Worm (Caenorhabditis elegans): ENCODE results near the gene lev-1.

DNA sequence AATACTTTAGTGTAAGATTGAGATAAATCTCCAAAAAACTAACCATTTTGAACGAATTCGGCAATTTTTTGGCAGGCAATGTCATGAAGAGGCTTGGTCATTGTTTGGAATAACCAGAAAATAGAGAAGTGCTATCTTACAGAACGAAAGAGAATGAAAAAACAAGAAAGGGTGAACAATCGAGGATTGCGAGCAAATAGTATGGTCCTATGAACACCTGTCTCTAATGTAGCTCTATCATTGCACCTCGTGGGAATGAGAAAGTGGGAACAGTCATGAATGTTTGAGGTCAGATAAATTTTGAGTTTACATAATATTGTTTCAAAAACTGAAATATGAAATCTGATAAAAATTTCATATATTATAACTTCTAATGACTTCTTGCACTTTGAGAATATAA is 18.1 kb upstream of the lev-1 start, which contains the start of gene C48D1.1:
- TF ChIP-seq unc-39 (tag; optimal IDR thresholded peaks at IDR 0.05) = no peak
- TF ChIP-seq lsy-2 (tag; optimal IDR thresholded peaks at IDR 0.05) = no peak
- no peak for TF ChIP-seq snpc-4 (tag; optimal IDR thresholded peaks at IDR 0.05)
- no peak for TF ChIP-seq elt-3 (tag; optimal IDR thresholded peaks at IDR 0.05)
- TF ChIP-seq mep-1 (tag; optimal IDR thresholded peaks at IDR 0.05) = no peak
- no peak for TF ChIP-seq zip-8 (tag; optimal IDR thresholded peaks at IDR 0.05)
- TF ChIP-seq ztf-11 (tag; optimal IDR thresholded peaks at IDR 0.05) = no peak
- no peak for TF ChIP-seq nhr-76 (tag; optimal IDR thresholded peaks at IDR 0.05)
